Worm (Caenorhabditis elegans) whole organism, L4 larva: Measurements from ENCODE around the gene srh-79.

Experiments used
- F26F4.8 ChIP-seq: fragments of 200-800 bp; sonication (Bioruptor generic); conservative IDR thresholded peaks from 2 replicates; pipeline ENCODE4 v1.3.6; 2022; ENCODE audit warnings: missing genetic modification characterization, missing compliant biosample characterization
- F37D6.2 ChIP-seq: sonication (generic microtip); optimal IDR thresholded peaks from 2 replicates; lab custom pipeline; 2016; ENCODE audit warnings: mild to moderate bottlenecking, missing genetic modification characterization, missing compliant biosample characterization
- T26A8.4 ChIP-seq: fragments of 200-800 bp; sonication (Bioruptor generic); IDR thresholded peaks from 2 replicates; pipeline ENCODE4 v1.3.6; 2022; ENCODE audit warnings: missing genetic modification characterization, missing compliant biosample characterization
- Y48G9A.11 ChIP-seq: fragments of 200-800 bp; sonication (Bioruptor generic); IDR thresholded peaks from 2 replicates; pipeline ENCODE4 v1.3.6; 2022; ENCODE audit warnings: missing genetic modification reagents, missing genetic modification characterization, missing compliant biosample characterization
- ZK546.5 ChIP-seq, 2 experiments: sonication (generic microtip); optimal IDR thresholded peaks; 2 replicates each; lab custom pipeline; 2017; ENCODE audit warnings: missing biosample characterization in 2 of 2, missing genetic modification characterization in 2 of 2
- aha-1 ChIP-seq: fragments of 150-350 bp; peaks from one replicate; lab custom pipeline; 2014; ENCODE audit warnings: missing biosample characterization, missing genetic modification characterization
- ama-1 ChIP-seq: fragments of 150-350 bp; optimal IDR thresholded peaks from 2 replicates; lab custom pipeline; 2014; ENCODE audit warnings: inconsistent platforms, mixed read lengths
- attf-4 ChIP-seq: sonication (generic microtip); optimal IDR thresholded peaks from 3 replicates; lab custom pipeline; 2017; ENCODE audit warnings: missing biosample characterization, missing genetic modification characterization
- ceh-44 ChIP-seq: fragments of 200-800 bp; sonication (Bioruptor generic); IDR thresholded peaks from 2 replicates; pipeline ENCODE4 v1.3.6; 2022; ENCODE audit warnings: missing genetic modification reagents, missing genetic modification characterization, missing compliant biosample characterization
- cey-2 ChIP-seq: sonication (generic microtip); optimal IDR thresholded peaks from 3 replicates; lab custom pipeline; 2017; ENCODE audit warnings: missing genetic modification characterization, mild to moderate bottlenecking, missing compliant biosample characterization, antibody characterized with exemption, borderline replicate concordance; ENCODE audit not compliant: insufficient read depth
- ctbp-1 ChIP-seq: fragments of 200-800 bp; sonication (Bioruptor generic); IDR thresholded peaks from 2 replicates; pipeline ENCODE4 v1.3.6; 2022; ENCODE audit warnings: missing genetic modification reagents, missing genetic modification characterization, missing compliant biosample characterization
- dmd-6 ChIP-seq: fragments of 200-800 bp; sonication (Bioruptor generic); IDR thresholded peaks from 2 replicates; pipeline ENCODE4 v1.3.6; 2022; ENCODE audit warnings: missing genetic modification reagents, missing genetic modification characterization, missing compliant biosample characterization
- dmd-9 ChIP-seq: fragments of 200-800 bp; sonication (Bioruptor generic); IDR thresholded peaks from 2 replicates; pipeline ENCODE4 v1.3.6; 2022; ENCODE audit warnings: missing genetic modification reagents, missing genetic modification characterization, missing compliant biosample characterization
- dpl-1 ChIP-seq: fragments of 150-350 bp; optimal IDR thresholded peaks from 2 replicates; lab custom pipeline; 2014; ENCODE audit warnings: missing biosample characterization, missing genetic modification reagents, missing genetic modification characterization
- dve-1 ChIP-seq: sonication (generic microtip); optimal IDR thresholded peaks from 2 replicates; lab custom pipeline; 2017; ENCODE audit warnings: antibody characterized with exemption, mild to moderate bottlenecking, missing genetic modification characterization, missing compliant biosample characterization; ENCODE audit not compliant: insufficient read depth
- egl-43 ChIP-seq: fragments of 200-800 bp; sonication (Bioruptor generic); IDR thresholded peaks from 2 replicates; pipeline ENCODE4 v1.3.6; 2022; ENCODE audit warnings: missing genetic modification reagents, missing genetic modification characterization, missing compliant biosample characterization
- fkh-10 ChIP-seq: fragments of 150-350 bp; optimal IDR thresholded peaks from 2 replicates; lab custom pipeline; 2014; ENCODE audit warnings: missing biosample characterization, missing genetic modification reagents, missing genetic modification characterization
- hif-1 ChIP-seq, 2 experiments: sonication (generic microtip); optimal IDR thresholded peaks; 2 replicates each; lab custom pipeline; 2016 to 2017; ENCODE audit warnings: missing compliant biosample characterization in 2 of 2, missing genetic modification characterization in 2 of 2, missing genetic modification reagents in 2 of 2, missing genotype in 2 of 2, mild to moderate bottlenecking in 1 of 2
- hmg-1.1 ChIP-seq: fragments of 200-800 bp; sonication (Bioruptor generic); IDR thresholded peaks from 2 replicates; pipeline ENCODE4 v1.3.6; 2022; ENCODE audit warnings: missing genetic modification reagents, missing genetic modification characterization, missing compliant biosample characterization
- lim-7 ChIP-seq: fragments of 200-800 bp; sonication (Bioruptor generic); IDR thresholded peaks from 2 replicates; pipeline ENCODE4 v1.3.6; 2022; ENCODE audit warnings: missing genetic modification characterization, missing compliant biosample characterization
- lin-1 ChIP-seq: fragments of 200-800 bp; sonication (Bioruptor generic); IDR thresholded peaks from 2 replicates; pipeline ENCODE4 v1.3.6; 2022; ENCODE audit warnings: missing genetic modification reagents, missing genetic modification characterization, missing compliant biosample characterization
- lin-29 ChIP-seq: fragments of 200-800 bp; sonication (Bioruptor generic); IDR thresholded peaks from 2 replicates; pipeline ENCODE4 v1.3.6; 2022; ENCODE audit warnings: missing genetic modification reagents, missing genetic modification characterization, missing compliant biosample characterization
- lin-38 ChIP-seq: fragments of 200-800 bp; sonication (Bioruptor generic); IDR thresholded peaks from 2 replicates; pipeline ENCODE4 v1.3.6; 2022; ENCODE audit warnings: missing genetic modification reagents, missing genetic modification characterization, missing compliant biosample characterization
- lin-39 ChIP-seq: fragments of 150-350 bp; optimal IDR thresholded peaks from 2 replicates; lab custom pipeline; 2014; ENCODE audit warnings: missing biosample characterization, missing genetic modification reagents, missing genetic modification characterization
- madf-5 ChIP-seq, 2 experiments: fragments of 200-800 bp; sonication (Bioruptor generic); IDR thresholded peaks; 2 replicates each; pipeline ENCODE4 v1.3.6; 2022; ENCODE audit warnings: missing compliant biosample characterization in 2 of 2, missing genetic modification characterization in 2 of 2
- mdl-1 ChIP-seq, 2 experiments: fragments of 150-350 bp in 1 of 2; sonication (generic microtip) in 1 of 2; optimal IDR thresholded peaks; 2 replicates each; lab custom pipeline; 2014 to 2017; ENCODE audit warnings: missing biosample characterization in 2 of 2, missing genetic modification characterization in 2 of 2
- mdt-29 ChIP-seq: fragments of 200-800 bp; sonication (Bioruptor generic); IDR thresholded peaks from 2 replicates; pipeline ENCODE4 v1.3.6; 2022; ENCODE audit warnings: missing genetic modification reagents, missing genetic modification characterization, missing compliant biosample characterization
- mes-2 ChIP-seq: sonication (generic microtip); optimal IDR thresholded peaks from 2 replicates; lab custom pipeline; 2016; ENCODE audit warnings: missing genotype, mild to moderate bottlenecking, missing genetic modification characterization, missing compliant biosample characterization; ENCODE audit not compliant: poor library complexity, severe bottlenecking
- nhr-11 ChIP-seq: fragments of 150-350 bp; optimal IDR thresholded peaks from 2 replicates; lab custom pipeline; 2014; ENCODE audit warnings: missing biosample characterization, missing genetic modification characterization
- nhr-237 ChIP-seq: sonication (generic microtip); optimal IDR thresholded peaks from 2 replicates; lab custom pipeline; 2017; ENCODE audit warnings: missing biosample characterization, missing genetic modification characterization
- nhr-41 ChIP-seq: fragments of 200-800 bp; sonication (Bioruptor generic); IDR thresholded peaks from 2 replicates; pipeline ENCODE4 v1.3.6; 2022; ENCODE audit warnings: missing genetic modification reagents, missing genetic modification characterization, missing compliant biosample characterization
- nhr-6 ChIP-seq: fragments of 150-350 bp; optimal IDR thresholded peaks from 2 replicates; lab custom pipeline; 2014; ENCODE audit warnings: missing biosample characterization, missing genetic modification characterization
- nhr-76 ChIP-seq: fragments of 150-350 bp; optimal IDR thresholded peaks from 2 replicates; lab custom pipeline; 2014; ENCODE audit warnings: missing biosample characterization, missing genetic modification characterization
- pha-4 ChIP-seq, 2 experiments: fragments of 150-350 bp in 1 of 2; fragments of 200-800 bp in 1 of 2; sonication (Bioruptor generic) in 1 of 2; IDR thresholded peaks in 1 of 2; optimal IDR thresholded peaks in 1 of 2; 2 replicates each; pipeline versions ENCODE4 v1.3.6 to Lab custom; 2014 to 2022; ENCODE audit warnings: missing genetic modification characterization in 2 of 2, missing genetic modification reagents in 2 of 2, missing biosample characterization in 1 of 2, missing compliant biosample characterization in 1 of 2
- php-3 ChIP-seq: fragments of 200-800 bp; sonication (Bioruptor generic); IDR thresholded peaks from 2 replicates; pipeline ENCODE4 v1.3.6; 2022; ENCODE audit warnings: missing genetic modification reagents, missing genetic modification characterization, missing compliant biosample characterization
- rbr-2 ChIP-seq: sonication (generic microtip); optimal IDR thresholded peaks from 2 replicates; lab custom pipeline; 2016; ENCODE audit warnings: missing genotype, missing genetic modification characterization, missing compliant biosample characterization
- set-16 ChIP-seq: fragments of 200-800 bp; sonication (Bioruptor generic); IDR thresholded peaks from 2 replicates; pipeline ENCODE4 v1.3.6; 2022; ENCODE audit warnings: missing genetic modification reagents, missing genetic modification characterization, missing compliant biosample characterization
- unc-39 ChIP-seq: sonication (generic microtip); optimal IDR thresholded peaks from 2 replicates; lab custom pipeline; 2017; ENCODE audit warnings: missing biosample characterization, missing genetic modification characterization
- zag-1 ChIP-seq: fragments of 150-350 bp; optimal IDR thresholded peaks from 2 replicates; lab custom pipeline; 2014; ENCODE audit warnings: missing biosample characterization, missing genetic modification characterization
- zip-11 ChIP-seq: fragments of 200-800 bp; sonication (Bioruptor generic); IDR thresholded peaks from 2 replicates; pipeline ENCODE4 v1.3.6; 2022; ENCODE audit warnings: missing genetic modification characterization, missing compliant biosample characterization

The srh-79 gene

DNA sequence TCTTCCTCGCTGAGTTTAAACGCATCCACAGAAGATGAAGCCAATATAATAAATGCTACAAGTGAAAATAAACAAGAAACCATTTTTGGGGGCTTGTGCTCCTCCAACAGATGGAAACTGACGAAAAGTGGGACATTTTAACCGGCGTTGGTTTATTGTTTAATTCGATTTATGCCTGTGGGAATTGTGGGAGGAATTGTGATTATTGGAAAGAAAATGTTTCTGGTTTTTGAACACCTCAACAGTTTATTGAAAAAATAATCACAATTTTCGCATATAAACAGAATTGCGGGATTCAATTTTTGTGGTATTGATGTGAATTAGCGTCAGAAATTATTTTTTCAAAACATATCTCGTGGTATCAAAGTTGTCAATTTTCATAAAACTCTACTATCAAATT lies 43.3 kb upstream of the srh-79 start, which contains the start of gene try-8:
TSS of gene try-8 (minus strand) at position 101 of the 400 bp plus-strand sequence.
- no peak for TF ChIP-seq dve-1
- no peak for TF ChIP-seq ama-1 (lab: Kevin White, UChicago)
- TF ChIP-seq Y48G9A.11 (GFP tag; lab: Robert Waterston, UW) = no peak
- no peak for TF ChIP-seq zip-11 (GFP tag; lab: Robert Waterston, UW)
- TF ChIP-seq lin-29 (GFP tag; lab: Robert Waterston, UW) = no peak
- TF ChIP-seq mdt-29 = no peak
- TF ChIP-seq mdl-1 (tag; optimal IDR thresholded peaks at IDR 0.05; lab: Kevin White, UChicago) = no peak
- no peak for TF ChIP-seq ctbp-1 (GFP tag; lab: Robert Waterston, UW)
- TF ChIP-seq F37D6.2 (tag; lab: Kevin White, UChicago) = no peak

- no peak for TF ChIP-seq rbr-2 (tag; lab: Kevin White, UChicago)
Observed at ce11 chrV:7455008-7455407, 42.5 kb upstream of the srh-79 start, which contains the start of gene F25E5.2. TSS of gene F25E5.2 (plus strand) at chrV:7455308.

DNA sequence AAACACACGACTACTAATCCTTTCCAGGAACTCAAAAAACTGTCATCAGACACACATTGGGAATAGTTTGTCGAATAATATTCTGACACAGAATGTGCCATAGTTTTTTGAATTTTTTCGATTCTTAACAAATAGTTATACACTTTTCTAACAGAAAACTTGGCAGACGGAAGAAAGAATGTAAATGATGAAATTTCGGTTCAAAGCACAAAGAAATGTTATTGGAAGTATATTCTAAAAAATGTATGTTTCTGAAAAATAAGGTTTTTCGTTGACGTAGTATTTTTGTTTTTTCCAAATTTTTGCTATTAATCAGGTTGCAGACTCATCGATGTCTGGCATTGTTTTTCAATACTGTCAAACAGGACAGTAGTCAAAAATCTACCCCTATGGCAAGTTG lies 36.6 kb upstream of the srh-79 start, which contains the start of gene srh-92:
TSS of gene srh-92 (minus strand) at position 101 of the 400 bp plus-strand sequence.
- no peak for TF ChIP-seq hmg-1.1 (GFP tag; lab: Robert Waterston, UW)
- TF ChIP-seq set-16 (GFP tag; lab: Robert Waterston, UW) = no peak
- no peak for TF ChIP-seq lin-38 (GFP tag; lab: Robert Waterston, UW)
- TF ChIP-seq dmd-6 (GFP tag; lab: Robert Waterston, UW) = no peak
- no peak for TF ChIP-seq pha-4 (GFP tag; IDR thresholded peaks at IDR 0.05; lab: Robert Waterston, UW)
- no peak for TF ChIP-seq pha-4 (tag; optimal IDR thresholded peaks at IDR 0.05; lab: Kevin White, UChicago)
- no peak for TF ChIP-seq nhr-237 (tag; lab: Kevin White, UChicago)
- TF ChIP-seq egl-43 (GFP tag; lab: Robert Waterston, UW) = no peak
- no peak for TF ChIP-seq F26F4.8 (GFP tag; lab: Robert Waterston, UW)
- no peak for TF ChIP-seq lin-1 (GFP tag; lab: Robert Waterston, UW)
- TF ChIP-seq aha-1 (tag; lab: Kevin White, UChicago) = no peak
- TF ChIP-seq nhr-6 = no peak
- no peak for TF ChIP-seq unc-39 (tag; lab: Kevin White, UChicago)
- TF ChIP-seq fkh-10 (GFP tag; lab: Kevin White, UChicago) = no peak
- TF ChIP-seq nhr-76 = no peak
- TF ChIP-seq T26A8.4 (GFP tag; lab: Robert Waterston, UW) = no peak
- no peak for TF ChIP-seq attf-4 (tag; lab: Kevin White, UChicago)
- no peak for TF ChIP-seq zag-1 (tag; lab: Kevin White, UChicago)
- no peak for TF ChIP-seq madf-5 (GFP tag; IDR thresholded peaks at IDR 0.05; lab: Robert Waterston, UW)
- no peak for TF ChIP-seq mes-2 (tag; lab: Kevin White, UChicago)
- TF ChIP-seq, all 104 proteins: peak for 0

ce11 chrV:7464696-7465095 lies 32.8 kb upstream of the srh-79 start, which contains the start of gene srh-89:
TSS of gene srh-89 (minus strand) at chrV:7464796.
- TF ChIP-seq ceh-44 (GFP tag; lab: Robert Waterston, UW) = no peak
- TF ChIP-seq cey-2 (tag; lab: Kevin White, UChicago) = no peak
- TF ChIP-seq hif-1 (tag; optimal IDR thresholded peaks at IDR 0.05; lab: Kevin White, UChicago) = no peak
- TF ChIP-seq lin-39 = no peak
- no peak for TF ChIP-seq lin-1 (GFP tag; lab: Robert Waterston, UW)
- no peak for TF ChIP-seq ZK546.5 (tag; optimal IDR thresholded peaks at IDR 0.05; lab: Kevin White, UChicago)
- TF ChIP-seq dmd-6 (GFP tag; lab: Robert Waterston, UW) = no peak
- TF ChIP-seq dpl-1 (GFP tag; lab: Kevin White, UChicago) = no peak
- no peak for TF ChIP-seq php-3
- TF ChIP-seq attf-4 (tag; lab: Kevin White, UChicago) = no peak
- TF ChIP-seq nhr-41 (GFP tag; lab: Robert Waterston, UW) = no peak
- no peak for TF ChIP-seq fkh-10 (GFP tag; lab: Kevin White, UChicago)
- no peak for TF ChIP-seq dmd-9 (GFP tag; lab: Robert Waterston, UW)
- TF ChIP-seq lim-7 (GFP tag; lab: Robert Waterston, UW) = no peak
- TF ChIP-seq T26A8.4 (GFP tag; lab: Robert Waterston, UW) = no peak
- TF ChIP-seq nhr-11 (tag; lab: Kevin White, UChicago) = no peak
- TF ChIP-seq, all 104 proteins: peak for 0
